1 fruit fly cellular context compared by ENCODE assay signal in the genomic region with DNA sequence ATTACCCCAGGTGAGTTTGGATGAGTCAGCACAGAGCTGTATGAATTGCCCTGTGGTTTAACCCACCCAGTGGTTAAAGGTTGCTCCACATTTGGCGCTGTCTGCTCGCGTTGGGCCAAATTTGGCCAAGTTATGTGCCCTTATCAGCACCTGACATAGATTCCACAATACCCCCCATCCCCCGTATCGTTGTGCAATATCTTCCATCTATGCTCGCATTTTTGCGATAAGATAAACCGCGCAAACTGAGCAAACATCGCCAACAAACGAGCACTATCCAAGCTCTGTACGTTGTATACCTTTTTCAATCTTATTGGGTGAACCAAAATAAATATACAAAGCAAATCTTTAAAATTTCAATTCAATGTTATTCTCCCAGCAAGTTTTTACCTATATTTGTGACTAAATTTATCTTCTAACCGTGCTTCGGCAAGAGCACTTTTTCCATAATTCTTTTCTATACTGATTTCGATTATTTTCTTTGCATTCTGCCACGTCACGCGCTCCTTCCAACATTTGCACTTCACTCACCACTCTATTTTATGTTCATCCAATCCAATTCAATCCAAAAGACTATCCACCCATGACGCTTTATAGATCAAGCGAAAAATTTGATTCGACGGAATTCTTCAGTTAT.
A peak's percentile ranks its signal among the peaks of the same experiment; 100 is the strongest.
TF ChIP-seq lines count a peak whose summit lies in the region.

No protein-coding gene starts in this region.

TF ChIP-seq in whole organism, embryonic, 481 proteins besides CTCF, POLR2A, EP300 and RAD21 (continued from another document and continues in another):
- TF ChIP-seq CG10543 (GFP tag; optimal IDR thresholded peaks at IDR 0.05; lab: Kevin White, UChicago): peak; percentile 13
- no peak for TF ChIP-seq Blimp-1 (GFP tag; optimal IDR thresholded peaks at IDR 0.05; lab: Kevin White, UChicago)
- TF ChIP-seq nmo (GFP tag; optimal IDR thresholded peaks at IDR 0.05; lab: Kevin White, UChicago): no peak
- no peak for TF ChIP-seq onecut (GFP tag; IDR thresholded peaks at IDR 0.05; lab: Robert Waterston, UW)
- TF ChIP-seq CG18476 (GFP tag; optimal IDR thresholded peaks at IDR 0.05; lab: Kevin White, UChicago): no peak
- TF ChIP-seq insv (GFP tag; optimal IDR thresholded peaks at IDR 0.05; lab: Kevin White, UChicago): no peak
- no peak for TF ChIP-seq pzg (GFP tag; optimal IDR thresholded peaks at IDR 0.05; lab: Kevin White, UChicago)
- no peak for TF ChIP-seq CG3838 (GFP tag; optimal IDR thresholded peaks at IDR 0.05; lab: Kevin White, UChicago)
- TF ChIP-seq twi (tag; optimal IDR thresholded peaks at IDR 0.05; lab: Kevin White, UChicago): no peak
- no peak for TF ChIP-seq Taf1 (GFP tag; IDR thresholded peaks at IDR 0.05; lab: Robert Waterston, UW)
- no peak for TF ChIP-seq CG17612 (GFP tag; IDR thresholded peaks at IDR 0.05; lab: Robert Waterston, UW)
- TF ChIP-seq CG9876 (GFP tag; optimal IDR thresholded peaks at IDR 0.05; lab: Kevin White, UChicago): no peak
- no peak for TF ChIP-seq pnt (GFP tag; optimal IDR thresholded peaks at IDR 0.05; lab: Kevin White, UChicago)
- TF ChIP-seq HLH4C (GFP tag; IDR thresholded peaks at IDR 0.05; lab: Robert Waterston, UW; ENCODE audit: partially characterized antibody): no peak
- no peak for TF ChIP-seq Dip3 (GFP tag; optimal IDR thresholded peaks at IDR 0.05; lab: Kevin White, UChicago)
- peak; percentile 53 for TF ChIP-seq crol (GFP tag; IDR thresholded peaks at IDR 0.05; lab: Robert Waterston, UW)
- no peak for TF ChIP-seq CG17186 (GFP tag; optimal IDR thresholded peaks at IDR 0.05; lab: Kevin White, UChicago)
- no peak for TF ChIP-seq Atf-2 (GFP tag; optimal IDR thresholded peaks at IDR 0.05; lab: Kevin White, UChicago)
- no peak for TF ChIP-seq Sox100B (GFP tag; optimal IDR thresholded peaks at IDR 0.05; lab: Kevin White, UChicago)
- TF ChIP-seq gem (tag; optimal IDR thresholded peaks at IDR 0.05; lab: Kevin White, UChicago): peak; percentile 41
- no peak for TF ChIP-seq br (optimal IDR thresholded peaks at IDR 0.05; lab: Kevin White, UChicago)
- no peak for TF ChIP-seq Eip74EF (GFP tag; optimal IDR thresholded peaks at IDR 0.05; lab: Kevin White, UChicago)
- TF ChIP-seq bcd (GFP tag; optimal IDR thresholded peaks at IDR 0.05; lab: Kevin White, UChicago): peak; percentile 36
- TF ChIP-seq sob (GFP tag; IDR thresholded peaks at IDR 0.05; lab: Robert Waterston, UW): no peak
- TF ChIP-seq oc (tag; optimal IDR thresholded peaks at IDR 0.05; lab: Kevin White, UChicago): no peak
- peak; percentile 4 for TF ChIP-seq CG15011 (GFP tag; optimal IDR thresholded peaks at IDR 0.05; lab: Kevin White, UChicago)
- TF ChIP-seq row (GFP tag; IDR thresholded peaks at IDR 0.05; lab: Robert Waterston, UW): peak; percentile 10; the same call in 1 of the 3 replicates
- peak; percentile 50 for TF ChIP-seq cwo (GFP tag; optimal IDR thresholded peaks at IDR 0.05; lab: Kevin White, UChicago)
- TF ChIP-seq CG1602 (GFP tag; optimal IDR thresholded peaks at IDR 0.05; lab: Kevin White, UChicago): no peak
- TF ChIP-seq zen2 (GFP tag; IDR thresholded peaks at IDR 0.05; lab: Robert Waterston, UW; ENCODE audit: partially characterized antibody): no peak
- TF ChIP-seq ham (GFP tag; IDR thresholded peaks at IDR 0.05; lab: Robert Waterston, UW): no peak
- TF ChIP-seq Chrac-16 (GFP tag; optimal IDR thresholded peaks at IDR 0.05; lab: Kevin White, UChicago): no peak
- peak; percentile 45 for TF ChIP-seq scrt (GFP tag; optimal IDR thresholded peaks at IDR 0.05; lab: Kevin White, UChicago)
- TF ChIP-seq Hand (GFP tag; optimal IDR thresholded peaks at IDR 0.05; lab: Kevin White, UChicago): peak; percentile 71
- peak; percentile 2 for TF ChIP-seq CG12155 (GFP tag; optimal IDR thresholded peaks at IDR 0.05; lab: Kevin White, UChicago)
- peak; percentile 97 for TF ChIP-seq GATAe (GFP tag; conservative IDR thresholded peaks at IDR 0.05; lab: Robert Waterston, UW)
- no peak for TF ChIP-seq CG6175 (GFP tag; IDR thresholded peaks at IDR 0.05; lab: Robert Waterston, UW)
- no peak for TF ChIP-seq Ssrp (tag; optimal IDR thresholded peaks at IDR 0.05; lab: Kevin White, UChicago)
- TF ChIP-seq HLH3B (GFP tag; IDR thresholded peaks at IDR 0.05; lab: Robert Waterston, UW): no peak
- no peak for TF ChIP-seq dimm (GFP tag; IDR thresholded peaks at IDR 0.05; lab: Robert Waterston, UW)
- no peak for TF ChIP-seq CG43689 (GFP tag; IDR thresholded peaks at IDR 0.05; lab: Robert Waterston, UW)
- no peak for TF ChIP-seq usp (GFP tag; optimal IDR thresholded peaks at IDR 0.05; lab: Kevin White, UChicago)
- no peak for TF ChIP-seq ash1 (GFP tag; optimal IDR thresholded peaks at IDR 0.05; lab: Kevin White, UChicago)
- no peak for TF ChIP-seq CG8924 (tag; optimal IDR thresholded peaks at IDR 0.05; lab: Kevin White, UChicago)
- TF ChIP-seq CG14014 (GFP tag; IDR thresholded peaks at IDR 0.05; lab: Robert Waterston, UW): 0 out of 2 replicates have a peak, but pooled peaks have one; percentile 18
- no peak for TF ChIP-seq Abd-B (GFP tag; optimal IDR thresholded peaks at IDR 0.05; lab: Kevin White, UChicago)
- no peak for TF ChIP-seq C15 (GFP tag; IDR thresholded peaks at IDR 0.05; lab: Robert Waterston, UW)
- no peak for TF ChIP-seq CG4360 (GFP tag; IDR thresholded peaks at IDR 0.05; lab: Robert Waterston, UW)
- TF ChIP-seq hkb (optimal IDR thresholded peaks at IDR 0.05; lab: Kevin White, UChicago): no peak
- 0 out of 2 replicates have a peak, but pooled peaks have one; percentile 15 for TF ChIP-seq hkb (GFP tag; IDR thresholded peaks at IDR 0.05; lab: Robert Waterston, UW)
- TF ChIP-seq Ptx1 (GFP tag; IDR thresholded peaks at IDR 0.05; lab: Robert Waterston, UW): no peak
- TF ChIP-seq CG10274 (GFP tag; optimal IDR thresholded peaks at IDR 0.05; lab: Kevin White, UChicago): no peak
- no peak for TF ChIP-seq cas (GFP tag; IDR thresholded peaks at IDR 0.05; lab: Robert Waterston, UW)
- peak; percentile 16 for TF ChIP-seq zfh2 (GFP tag; optimal IDR thresholded peaks at IDR 0.05; lab: Kevin White, UChicago)
- no peak for TF ChIP-seq ci (GFP tag; IDR thresholded peaks at IDR 0.05; lab: Robert Waterston, UW)
- no peak for TF ChIP-seq unpg (GFP tag; optimal IDR thresholded peaks at IDR 0.05; lab: Kevin White, UChicago)
- TF ChIP-seq lilli (GFP tag; optimal IDR thresholded peaks at IDR 0.05; lab: Kevin White, UChicago): peak; percentile 19
- no peak for TF ChIP-seq ranshi (GFP tag; IDR thresholded peaks at IDR 0.05; lab: Robert Waterston, UW)
- no peak for TF ChIP-seq Ets65A (GFP tag; lab: Kevin White, UChicago)
- peak; percentile 72 for TF ChIP-seq CG18599 (GFP tag; optimal IDR thresholded peaks at IDR 0.05; lab: Kevin White, UChicago)
- TF ChIP-seq Hey (tag; optimal IDR thresholded peaks at IDR 0.05; lab: Kevin White, UChicago): peak; percentile 3
- peak; percentile 23 for TF ChIP-seq CG9817 (tag; optimal IDR thresholded peaks at IDR 0.05; lab: Kevin White, UChicago)
- no peak for TF ChIP-seq ap (GFP tag; IDR thresholded peaks at IDR 0.05; lab: Robert Waterston, UW)
- no peak; the same call in 1 of the 2 replicates for TF ChIP-seq Ada2b (GFP tag; IDR thresholded peaks at IDR 0.05; lab: Robert Waterston, UW)
- TF ChIP-seq Fer1 (GFP tag; optimal IDR thresholded peaks at IDR 0.05; lab: Kevin White, UChicago): peak; percentile 65
- TF ChIP-seq jumu (GFP tag; optimal IDR thresholded peaks at IDR 0.05; lab: Kevin White, UChicago): no peak
- TF ChIP-seq ems (GFP tag; optimal IDR thresholded peaks at IDR 0.05; lab: Kevin White, UChicago): no peak
- TF ChIP-seq CG14710 (tag; optimal IDR thresholded peaks at IDR 0.05; lab: Kevin White, UChicago): no peak
- peak; percentile 53 for TF ChIP-seq CG6765 (GFP tag; optimal IDR thresholded peaks at IDR 0.05; lab: Kevin White, UChicago)
- TF ChIP-seq CG32767 (GFP tag; IDR thresholded peaks at IDR 0.05; lab: Robert Waterston, UW): no peak
- TF ChIP-seq CG2116 (GFP tag; optimal IDR thresholded peaks at IDR 0.05; lab: Kevin White, UChicago): no peak
- TF ChIP-seq CG9727 (GFP tag; optimal IDR thresholded peaks at IDR 0.05; lab: Kevin White, UChicago): peak; percentile 26
- no peak for TF ChIP-seq en (GFP tag; optimal IDR thresholded peaks at IDR 0.05; lab: Kevin White, UChicago)
- TF ChIP-seq Dbx (GFP tag; IDR thresholded peaks at IDR 0.05; lab: Robert Waterston, UW): 0 out of 3 replicates have a peak, but pooled peaks have one; percentile 13
- TF ChIP-seq Stat92E (GFP tag; optimal IDR thresholded peaks at IDR 0.05; lab: Kevin White, UChicago): no peak
- no peak for TF ChIP-seq B-H1 (GFP tag; IDR thresholded peaks at IDR 0.05; lab: Robert Waterston, UW)
- TF ChIP-seq tup (GFP tag; optimal IDR thresholded peaks at IDR 0.05; lab: Kevin White, UChicago): no peak
- no peak for TF ChIP-seq CG10431 (GFP tag; optimal IDR thresholded peaks at IDR 0.05; lab: Kevin White, UChicago)
- TF ChIP-seq run (tag; optimal IDR thresholded peaks at IDR 0.05; lab: Kevin White, UChicago): no peak
- no peak for TF ChIP-seq CG13894 (tag; optimal IDR thresholded peaks at IDR 0.05; lab: Kevin White, UChicago)
- TF ChIP-seq CG15514 (GFP tag; optimal IDR thresholded peaks at IDR 0.05; lab: Kevin White, UChicago): peak; percentile 53
- TF ChIP-seq gt (GFP tag; IDR thresholded peaks at IDR 0.05; lab: Robert Waterston, UW): no peak
- no peak for TF ChIP-seq CG31365 (tag; optimal IDR thresholded peaks at IDR 0.05; lab: Kevin White, UChicago)
- TF ChIP-seq dmrt99B (tag; optimal IDR thresholded peaks at IDR 0.05; lab: Kevin White, UChicago): no peak
- no peak for TF ChIP-seq luna (GFP tag; optimal IDR thresholded peaks at IDR 0.05; lab: Kevin White, UChicago)
- TF ChIP-seq seq (GFP tag; IDR thresholded peaks at IDR 0.05; lab: Robert Waterston, UW): no peak
- no peak for TF ChIP-seq Spps (tag; optimal IDR thresholded peaks at IDR 0.05; lab: Kevin White, UChicago)
- TF ChIP-seq B-H2 (GFP tag; optimal IDR thresholded peaks at IDR 0.05; lab: Kevin White, UChicago): no peak
- no peak for TF ChIP-seq CG17912 (GFP tag; optimal IDR thresholded peaks at IDR 0.05; lab: Kevin White, UChicago)
- TF ChIP-seq CG34376 (GFP tag; optimal IDR thresholded peaks at IDR 0.05; lab: Kevin White, UChicago): peak; percentile 2
- TF ChIP-seq Deaf1 (tag; optimal IDR thresholded peaks at IDR 0.05; lab: Kevin White, UChicago): peak; percentile 8
- TF ChIP-seq danr (GFP tag; IDR thresholded peaks at IDR 0.05; lab: Robert Waterston, UW): no peak
- TF ChIP-seq stc (GFP tag; IDR thresholded peaks at IDR 0.05; lab: Robert Waterston, UW): peak; percentile 22; the same call in 1 of the 2 replicates
- no peak for TF ChIP-seq disco-r (GFP tag; optimal IDR thresholded peaks at IDR 0.05; lab: Kevin White, UChicago)
- peak; percentile 50 for TF ChIP-seq CG6854 (GFP tag; optimal IDR thresholded peaks at IDR 0.05; lab: Kevin White, UChicago)
- peak in 1 of 2 experiments; percentile 84 for TF ChIP-seq Pdp1 (GFP tag; optimal IDR thresholded peaks at IDR 0.05; lab: Kevin White, UChicago)
- peak; percentile 7 for TF ChIP-seq CG6813 (GFP tag; optimal IDR thresholded peaks at IDR 0.05; lab: Kevin White, UChicago)
- peak; percentile 17 for TF ChIP-seq Myb (GFP tag; optimal IDR thresholded peaks at IDR 0.05; lab: Kevin White, UChicago)
- TF ChIP-seq org-1 (GFP tag; optimal IDR thresholded peaks at IDR 0.05; lab: Kevin White, UChicago): peak; percentile 27
- no peak for TF ChIP-seq gce (GFP tag; IDR thresholded peaks at IDR 0.05; lab: Robert Waterston, UW)
- TF ChIP-seq BtbVII (GFP tag; optimal IDR thresholded peaks at IDR 0.05; lab: Kevin White, UChicago): peak; percentile 52
- TF ChIP-seq mld (GFP tag; IDR thresholded peaks at IDR 0.05; lab: Robert Waterston, UW; ENCODE audit: partially characterized antibody): no peak
- no peak for TF ChIP-seq Jarid2 (GFP tag; optimal IDR thresholded peaks at IDR 0.05; lab: Kevin White, UChicago)
- no peak for TF ChIP-seq CG17802 (tag; optimal IDR thresholded peaks at IDR 0.05; lab: Kevin White, UChicago)
- TF ChIP-seq CG7556 (GFP tag; optimal IDR thresholded peaks at IDR 0.05; lab: Kevin White, UChicago): peak; percentile 27
- 0 out of 3 replicates have a peak, but pooled peaks have one; percentile 9 for TF ChIP-seq CG17361 (GFP tag; IDR thresholded peaks at IDR 0.05; lab: Robert Waterston, UW)
- TF ChIP-seq CG31224 (GFP tag; IDR thresholded peaks at IDR 0.05; lab: Robert Waterston, UW): 0 out of 2 replicates have a peak, but pooled peaks have one; percentile 10
- peak; percentile 20 for TF ChIP-seq mam (GFP tag; optimal IDR thresholded peaks at IDR 0.05; lab: Kevin White, UChicago)
- peak; percentile 64 for TF ChIP-seq grau (tag; optimal IDR thresholded peaks at IDR 0.05; lab: Kevin White, UChicago)
- no peak for TF ChIP-seq chn (GFP tag; optimal IDR thresholded peaks at IDR 0.05; lab: Kevin White, UChicago)
- TF ChIP-seq CG9215 (GFP tag; IDR thresholded peaks at IDR 0.05; lab: Robert Waterston, UW): no peak
- no peak for TF ChIP-seq aop (GFP tag; IDR thresholded peaks at IDR 0.05; lab: Robert Waterston, UW)
- TF ChIP-seq HmgZ (tag; optimal IDR thresholded peaks at IDR 0.05; lab: Kevin White, UChicago): peak; percentile 33
- no peak for TF ChIP-seq CG16779 (GFP tag; IDR thresholded peaks at IDR 0.05; lab: Robert Waterston, UW)
- TF ChIP-seq CG15479 (GFP tag; optimal IDR thresholded peaks at IDR 0.05; lab: Kevin White, UChicago): no peak
- TF ChIP-seq CG14050 (GFP tag; IDR thresholded peaks at IDR 0.05; lab: Robert Waterston, UW): no peak
- peak; percentile 18 for TF ChIP-seq CG12071 (GFP tag; optimal IDR thresholded peaks at IDR 0.05; lab: Kevin White, UChicago)
- peak; percentile 77 for TF ChIP-seq grn (GFP tag; optimal IDR thresholded peaks at IDR 0.05; lab: Kevin White, UChicago)
- TF ChIP-seq CHES-1-like (GFP tag; optimal IDR thresholded peaks at IDR 0.05; lab: Kevin White, UChicago): peak; percentile 22
- peak; percentile 45 for TF ChIP-seq CG12769 (tag; optimal IDR thresholded peaks at IDR 0.05; lab: Kevin White, UChicago)
- TF ChIP-seq lov (optimal IDR thresholded peaks at IDR 0.05; lab: Kevin White, UChicago): no peak
- TF ChIP-seq lov (GFP tag; IDR thresholded peaks at IDR 0.05; lab: Robert Waterston, UW): no peak
- no peak for TF ChIP-seq NC2β (GFP tag; optimal IDR thresholded peaks at IDR 0.05; lab: Kevin White, UChicago)
- no peak for TF ChIP-seq CG4854 (GFP tag; optimal IDR thresholded peaks at IDR 0.05; lab: Kevin White, UChicago)
- no peak for TF ChIP-seq Asciz (GFP tag; optimal IDR thresholded peaks at IDR 0.05; lab: Kevin White, UChicago)
- TF ChIP-seq PHDP (tag; optimal IDR thresholded peaks at IDR 0.05; lab: Kevin White, UChicago): peak; percentile 44
- no peak for TF ChIP-seq CG11696 (GFP tag; IDR thresholded peaks at IDR 0.05; lab: Robert Waterston, UW)
- no peak for TF ChIP-seq Xbp1 (GFP tag; optimal IDR thresholded peaks at IDR 0.05; lab: Kevin White, UChicago)
- TF ChIP-seq CG7786 (GFP tag; optimal IDR thresholded peaks at IDR 0.05; lab: Kevin White, UChicago): peak; percentile 42
